Worm (Caenorhabditis elegans): ENCODE measurements around the gene srd-19.

ce11 chrV:13394968-13395367 lies 33.6 kb downstream of the srd-19 start:
- TF ChIP-seq him-1 (tag; optimal IDR thresholded peaks at IDR 0.05) (no peak), W03F9.2 (tag; optimal IDR thresholded peaks at IDR 0.05) (no peak), dao-5 (tag; optimal IDR thresholded peaks at IDR 0.05) (no peak)

Measured in whole organism, L4/young adult.